Fruit fly (Drosophila melanogaster) whole organism, adult: ENCODE data around the gene CG6495.

Source experiments
- CG1620 ChIP-seq: fragments of 200-800 bp; sonication (Bioruptor generic); optimal IDR thresholded peaks from 2 replicates; lab custom pipeline; 2016; ENCODE audit warnings: missing biosample characterization, missing genetic modification characterization
- CG33017 ChIP-seq: fragments of 200-800 bp; sonication (Bioruptor generic); optimal IDR thresholded peaks from 2 replicates; lab custom pipeline; 2018; ENCODE audit warnings: missing biosample characterization, mild to moderate bottlenecking, missing genetic modification characterization, moderate library complexity
- Crg-1 ChIP-seq: fragments of 200-800 bp; sonication (Bioruptor generic); optimal IDR thresholded peaks from 2 replicates; lab custom pipeline; 2016; ENCODE audit warnings: missing biosample characterization, missing genetic modification characterization
- Mnt ChIP-seq: fragments of 200-800 bp; sonication (Bioruptor generic); optimal IDR thresholded peaks from 2 replicates; lab custom pipeline; 2016; ENCODE audit warnings: missing biosample characterization, mild to moderate bottlenecking, missing genetic modification characterization
- bab1 ChIP-seq: fragments of 200-800 bp; sonication (Bioruptor generic); optimal IDR thresholded peaks from 3 replicates; lab custom pipeline; 2019; ENCODE audit warnings: missing biosample characterization, mild to moderate bottlenecking, missing genetic modification characterization, moderate library complexity
- cic ChIP-seq: fragments of 200-800 bp; sonication (Bioruptor generic); optimal IDR thresholded peaks from 2 replicates; lab custom pipeline; 2017; ENCODE audit warnings: missing biosample characterization, mild to moderate bottlenecking, missing genetic modification characterization, moderate library complexity
- pad ChIP-seq: fragments of 200-800 bp; sonication (Bioruptor generic); optimal IDR thresholded peaks from 3 replicates; lab custom pipeline; 2017; ENCODE audit warnings: missing biosample characterization, missing genetic modification characterization, mild to moderate bottlenecking, moderate library complexity, missing genetic modification reagents
- tj ChIP-seq: fragments of 200-800 bp; sonication (Bioruptor generic); optimal IDR thresholded peaks from 3 replicates; lab custom pipeline; 2017; ENCODE audit warnings: missing biosample characterization, mild to moderate bottlenecking, missing genetic modification characterization, moderate library complexity

CG6495 gene

dm6 chr2L:10795731-10796130, 34.8 kb downstream of the CG6495 start:
- no peak for TF ChIP-seq Crg-1 (GFP tag; lab: Kevin White, UChicago)
- TF ChIP-seq CG33017 (tag; lab: Kevin White, UChicago) = no peak
- peak; percentile 99 for TF ChIP-seq tj (GFP tag; lab: Kevin White, UChicago)
- TF ChIP-seq pad (GFP tag; lab: Kevin White, UChicago) = no peak
- TF ChIP-seq Mnt (GFP tag; lab: Kevin White, UChicago) = no peak

DNA sequence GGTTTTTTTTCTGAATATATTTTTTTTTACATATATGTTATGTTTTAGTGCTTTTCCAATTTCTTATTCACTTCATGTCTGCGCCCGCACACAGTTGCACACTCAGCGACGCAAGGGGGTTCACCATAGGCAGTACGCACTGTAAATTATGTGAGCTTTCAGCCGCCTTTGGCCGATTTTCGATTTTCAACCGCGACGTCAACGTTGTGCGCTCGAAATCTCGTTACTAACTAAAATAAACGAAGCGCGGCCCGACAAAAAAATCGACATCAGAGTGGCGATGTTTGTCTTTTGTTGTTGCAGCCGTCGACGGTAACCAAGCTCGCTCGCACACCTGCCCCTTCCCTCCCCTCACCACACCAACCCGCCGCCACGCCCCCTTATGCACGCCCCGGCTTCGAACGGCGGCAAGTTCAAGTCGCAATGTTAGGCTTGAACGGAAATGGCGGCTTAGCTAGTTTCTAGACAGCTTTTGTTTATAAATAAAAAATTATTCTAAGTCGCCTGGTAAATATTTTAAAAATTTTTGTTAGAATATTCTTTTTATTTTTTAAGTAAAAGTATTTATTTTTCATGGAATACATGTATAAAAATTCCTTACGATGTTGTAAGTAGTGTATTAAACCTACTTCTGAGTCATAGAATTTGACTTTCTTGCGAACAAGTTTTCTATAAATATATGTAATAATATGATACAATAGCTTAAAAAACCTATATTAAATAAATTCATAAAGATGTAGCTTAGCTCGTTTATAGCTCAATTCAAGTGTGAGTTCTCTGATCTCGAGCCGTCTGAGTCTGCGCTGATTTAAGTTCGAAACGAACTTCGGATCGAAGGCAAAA, 40.2 kb downstream of the CG6495 start, which contains the start of gene CG31869:
CG31869 (minus strand) TSS at position 233 of the 843 bp plus-strand sequence.
- peak; percentile 30 for TF ChIP-seq tj (GFP tag; lab: Kevin White, UChicago)
- TF ChIP-seq CG1620 (GFP tag; lab: Kevin White, UChicago) = no peak

DNA sequence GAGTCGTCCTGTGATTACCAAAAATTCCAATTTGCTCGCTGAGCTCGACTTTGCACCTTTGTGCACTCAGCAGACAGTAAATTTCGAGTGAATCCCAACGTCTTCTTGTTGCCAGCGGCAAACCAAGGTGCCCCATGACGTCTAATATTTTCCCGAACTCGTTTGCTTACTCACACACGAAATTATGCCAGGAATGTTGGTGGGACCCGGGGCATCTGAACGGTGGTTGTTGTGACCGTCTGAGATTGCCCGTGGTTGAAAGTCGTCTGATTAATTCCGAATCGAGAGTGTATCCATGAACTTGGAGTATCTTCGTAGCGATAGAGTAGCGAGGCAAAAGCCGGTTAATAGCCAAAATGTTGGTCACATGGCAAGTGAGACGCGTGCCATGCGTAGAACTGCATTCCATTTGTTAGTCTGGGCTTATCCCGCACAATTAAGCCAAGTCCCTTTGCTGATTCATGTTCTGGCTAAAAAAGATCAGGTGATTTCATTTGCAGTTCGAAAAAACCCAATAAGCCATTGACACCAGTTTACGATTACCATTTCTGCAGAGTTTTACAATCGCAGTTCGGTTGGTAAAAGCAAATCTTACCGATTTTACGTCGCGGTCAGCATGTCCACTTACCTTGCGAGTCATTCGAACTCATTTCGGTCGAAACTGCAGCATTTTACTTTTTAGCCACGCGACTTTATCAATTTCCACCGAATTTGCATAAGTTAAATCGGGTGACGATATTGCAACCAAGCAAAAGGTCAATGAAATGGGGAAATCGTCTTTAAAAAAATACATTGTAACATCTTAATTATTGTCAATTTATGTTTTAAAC, 41.2 kb downstream of the CG6495 start:
- TF ChIP-seq cic (GFP tag; lab: Kevin White, UChicago) (no peak), tj (GFP tag; lab: Kevin White, UChicago) (peak; percentile 97), bab1 (GFP tag; lab: Kevin White, UChicago) (peak; percentile 61)
